Worm (Caenorhabditis elegans) whole organism, young adult: ENCODE data around the gene ced-3.
A peak's percentile ranks its signal among the peaks of the same experiment; 100 is the strongest.

ENCODE experiments used
- K11D2.4 ChIP-seq: fragments of 200-800 bp; sonication (Bioruptor generic); IDR thresholded peaks from 2 replicates; pipeline ENCODE4 v1.3.6; 2022; ENCODE audit warnings: missing genetic modification reagents, missing genetic modification characterization, missing compliant biosample characterization
- efl-1 ChIP-seq: fragments of 150-350 bp; optimal IDR thresholded peaks from 2 replicates; lab custom pipeline; 2014; ENCODE audit warnings: missing biosample characterization, missing genetic modification reagents, missing genetic modification characterization
- hsf-1 ChIP-seq: fragments of 200-800 bp; sonication (Bioruptor generic); IDR thresholded peaks from 2 replicates; pipeline ENCODE4 v1.3.6; 2022; ENCODE audit warnings: missing genetic modification reagents, missing genetic modification characterization, missing compliant biosample characterization
- nhr-179 ChIP-seq: sonication (generic microtip); optimal IDR thresholded peaks from 2 replicates; lab custom pipeline; 2016; ENCODE audit warnings: mild to moderate bottlenecking, missing genetic modification characterization, missing compliant biosample characterization
- pbrm-1 ChIP-seq: fragments of 200-800 bp; sonication (Bioruptor generic); IDR thresholded peaks from 2 replicates; pipeline ENCODE4 v1.3.6; 2022; ENCODE audit warnings: missing genetic modification reagents, missing genetic modification characterization, missing compliant biosample characterization
- unc-62 ChIP-seq: fragments of 150-350 bp; optimal IDR thresholded peaks from 2 replicates; lab custom pipeline; 2014; ENCODE audit warnings: missing biosample characterization, missing genetic modification reagents, missing genetic modification characterization

DNA sequence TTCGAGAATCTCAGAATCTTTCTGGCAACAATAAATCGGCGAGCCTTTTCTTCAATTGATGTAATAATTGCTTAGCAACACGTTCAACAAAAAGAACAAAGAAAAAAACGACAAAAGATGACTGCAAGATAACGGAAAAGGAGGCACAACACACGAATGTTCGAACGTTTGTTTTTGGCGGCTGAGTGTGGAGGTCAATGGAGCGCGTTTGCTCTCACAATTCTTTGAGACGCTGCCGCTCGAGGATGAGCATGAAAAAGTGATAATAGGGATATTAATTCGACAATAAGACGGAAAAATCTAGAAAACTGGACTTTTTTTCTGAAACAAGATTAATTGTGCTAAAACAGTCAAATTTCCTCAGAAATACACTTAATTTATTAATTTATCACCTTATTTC, 2.0 kb upstream of the ced-3 start:
- TF ChIP-seq efl-1 (peak; percentile 26), nhr-179 (tag; lab: Kevin White, UChicago) (no peak), K11D2.4 (GFP tag; lab: Robert Waterston, UW) (no peak), unc-62 (GFP tag; lab: Kevin White, UChicago) (no peak), pbrm-1 (GFP tag; lab: Robert Waterston, UW) (no peak), hsf-1 (GFP tag; lab: Robert Waterston, UW) (no peak)
